Fruit fly (Drosophila melanogaster) whole organism, pupa: ENCODE results near the gene osi.

Experiments used
- CG10348 ChIP-seq: fragments of 200-800 bp; sonication (Bioruptor generic); IDR thresholded peaks from 2 replicates; pipeline ENCODE4 v1.3.6; 2022; ENCODE audit warnings: missing biosample characterization, missing genetic modification characterization
- CG12605 ChIP-seq: fragments of 200-800 bp; sonication (Bioruptor generic); IDR thresholded peaks from 2 replicates; pipeline ENCODE4 v1.3.6; 2022; ENCODE audit warnings: missing biosample characterization, missing genetic modification characterization
- CG13204 ChIP-seq: fragments of 200-800 bp; sonication (Bioruptor generic); optimal IDR thresholded peaks from 2 replicates; lab custom pipeline; 2018; ENCODE audit warnings: missing biosample characterization, mild to moderate bottlenecking, missing genetic modification characterization, moderate library complexity
- CG14655 ChIP-seq: fragments of 200-800 bp; sonication (Bioruptor generic); optimal IDR thresholded peaks from 3 replicates; lab custom pipeline; 2017; ENCODE audit warnings: mild to moderate bottlenecking, missing biosample characterization, missing genetic modification reagents, missing genetic modification characterization
- CG15710 ChIP-seq: fragments of 200-800 bp; sonication (Bioruptor generic); optimal IDR thresholded peaks from 2 replicates; lab custom pipeline; 2018; ENCODE audit warnings: missing biosample characterization, mild to moderate bottlenecking, missing genetic modification characterization, moderate library complexity
- CG17806 ChIP-seq: fragments of 200-800 bp; sonication (Bioruptor generic); optimal IDR thresholded peaks from 2 replicates; lab custom pipeline; 2018; ENCODE audit warnings: missing biosample characterization, mild to moderate bottlenecking, missing genetic modification characterization, moderate library complexity
- CG32121 ChIP-seq: fragments of 200-800 bp; sonication (Bioruptor generic); IDR thresholded peaks from 2 replicates; pipeline ENCODE4 v1.3.6; 2022; ENCODE audit warnings: missing biosample characterization, missing genetic modification characterization
- CG34367 ChIP-seq: fragments of 200-800 bp; sonication (Bioruptor generic); optimal IDR thresholded peaks from 2 replicates; lab custom pipeline; 2018; ENCODE audit warnings: missing biosample characterization, mild to moderate bottlenecking, missing genetic modification characterization
- CG4496 ChIP-seq: fragments of 200-800 bp; sonication (Bioruptor generic); IDR thresholded peaks from 3 replicates; pipeline ENCODE4 v1.3.6; 2022; ENCODE audit warnings: missing biosample characterization, missing genetic modification characterization
- CG8159 ChIP-seq: fragments of 200-800 bp; sonication (Bioruptor generic); optimal IDR thresholded peaks from 3 replicates; lab custom pipeline; 2018; ENCODE audit warnings: missing biosample characterization, mild to moderate bottlenecking, missing genetic modification characterization, moderate library complexity
- CG8301 ChIP-seq: fragments of 200-800 bp; sonication (Bioruptor generic); optimal IDR thresholded peaks from 2 replicates; lab custom pipeline; 2018; ENCODE audit warnings: missing biosample characterization, mild to moderate bottlenecking, missing genetic modification characterization
- CG9948 ChIP-seq: fragments of 200-800 bp; sonication (Bioruptor generic); optimal IDR thresholded peaks from 2 replicates; lab custom pipeline; 2018; ENCODE audit warnings: missing biosample characterization, mild to moderate bottlenecking, missing genetic modification characterization, moderate library complexity
- D1 ChIP-seq: fragments of 200-800 bp; sonication (Bioruptor generic); optimal IDR thresholded peaks from 2 replicates; lab custom pipeline; 2018; ENCODE audit warnings: missing biosample characterization, mild to moderate bottlenecking, missing genetic modification characterization, moderate library complexity
- EcR ChIP-seq: fragments of 200-800 bp; sonication (Bioruptor generic); optimal IDR thresholded peaks from 3 replicates; lab custom pipeline; 2019; ENCODE audit warnings: missing biosample characterization, missing genetic modification characterization, mild to moderate bottlenecking, moderate library complexity, missing genetic modification reagents
- Ets98B ChIP-seq: fragments of 200-800 bp; sonication (Bioruptor generic); IDR thresholded peaks from 2 replicates; pipeline ENCODE4 v1.3.6; 2022; ENCODE audit warnings: missing biosample characterization, missing genetic modification characterization
- Pif1A ChIP-seq: fragments of 200-800 bp; sonication (Bioruptor generic); optimal IDR thresholded peaks from 3 replicates; lab custom pipeline; 2016; ENCODE audit warnings: missing biosample characterization, missing genetic modification characterization
- Pif1B ChIP-seq: fragments of 200-800 bp; sonication (Bioruptor generic); optimal IDR thresholded peaks from 3 replicates; lab custom pipeline; 2016; ENCODE audit warnings: missing biosample characterization, missing genetic modification characterization
- Snoo ChIP-seq: fragments of 200-800 bp; sonication (Bioruptor generic); optimal IDR thresholded peaks from 3 replicates; lab custom pipeline; 2017; ENCODE audit warnings: missing biosample characterization, mild to moderate bottlenecking, missing genetic modification characterization, inconsistent platforms
- fd96Ca ChIP-seq: fragments of 200-800 bp; sonication (Bioruptor generic); IDR thresholded peaks from 3 replicates; pipeline ENCODE4 v1.3.6; 2022; ENCODE audit warnings: missing biosample characterization, missing genetic modification characterization
- gl ChIP-seq: fragments of 200-800 bp; sonication (Bioruptor generic); optimal IDR thresholded peaks from 2 replicates; lab custom pipeline; 2018; ENCODE audit warnings: missing biosample characterization, mild to moderate bottlenecking, missing genetic modification characterization
- rn ChIP-seq: fragments of 200-800 bp; sonication (Bioruptor generic); IDR thresholded peaks from 2 replicates; pipeline ENCODE4 v1.3.6; 2022; ENCODE audit warnings: missing biosample characterization, missing genetic modification characterization

osi gene

dm6 chr2L:16887660-16888573 lies at the start of gene osi, which contains the start of gene tweek:
osi (minus strand) TSS chr2L:16887966.
tweek (plus strand) TSS chr2L:16888490.
- TF ChIP-seq CG14655 (GFP tag; lab: Kevin White, UChicago) (no peak), CG12605 (GFP tag; lab: Robert Waterston, UW) (no peak), CG15710 (tag; lab: Kevin White, UChicago) (peak; percentile 53), gl (tag; lab: Kevin White, UChicago) (no peak), Snoo (tag; lab: Kevin White, UChicago) (no peak), EcR (GFP tag; lab: Kevin White, UChicago) (peak; percentile 35), D1 (no peak), CG4496 (GFP tag; lab: Robert Waterston, UW) (peak; percentile 45; the same call in 2 of the 3 replicates), Pif1B (GFP tag; lab: Kevin White, UChicago) (peak; percentile 27), CG17806 (no peak), Ets98B (GFP tag; lab: Robert Waterston, UW) (peak; percentile 42; the same call in 1 of the 2 replicates), Pif1A (peak; percentile 10), fd96Ca (peak; percentile 33; the same call in 1 of the 3 replicates), CG34367 (tag; lab: Kevin White, UChicago) (peak; percentile 9), CG8159 (tag; lab: Kevin White, UChicago) (peak; percentile 42), CG9948 (no peak), CG10348 (no peak), CG8301 (tag; lab: Kevin White, UChicago) (no peak), rn (GFP tag; lab: Robert Waterston, UW) (no peak), CG13204 (no peak), CG32121 (GFP tag; lab: Robert Waterston, UW) (no peak)

DNA sequence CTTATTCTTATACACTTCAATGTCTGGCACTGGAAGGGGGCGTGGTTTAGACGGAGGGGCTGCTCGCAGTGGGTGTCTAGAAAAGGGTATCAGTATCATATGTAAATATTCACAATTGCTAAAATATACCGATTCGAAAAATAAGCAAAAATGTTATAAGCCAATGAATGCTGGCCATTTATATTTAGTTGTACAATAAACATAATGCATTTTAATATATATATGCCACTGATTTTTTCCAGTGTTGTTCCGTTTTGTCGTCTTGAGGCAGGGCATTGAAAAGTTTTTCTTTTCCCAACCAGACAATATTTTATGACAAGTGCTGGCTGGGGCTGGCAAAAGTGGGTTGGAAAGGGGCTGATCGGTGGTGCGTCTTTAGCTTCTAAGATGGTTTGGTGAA lies 34.1 kb upstream of the osi start:
- TF ChIP-seq gl (tag; lab: Kevin White, UChicago), result no peak
- TF ChIP-seq Ets98B (GFP tag; lab: Robert Waterston, UW), result no peak
- no peak for TF ChIP-seq CG9948
- no peak for TF ChIP-seq CG34367 (tag; lab: Kevin White, UChicago)
- TF ChIP-seq CG8159 (tag; lab: Kevin White, UChicago), result no peak
- TF ChIP-seq EcR (GFP tag; lab: Kevin White, UChicago), result no peak
- no peak for TF ChIP-seq CG8301 (tag; lab: Kevin White, UChicago)
- no peak for TF ChIP-seq CG10348
- TF ChIP-seq Snoo (tag; lab: Kevin White, UChicago), result no peak
- no peak for TF ChIP-seq CG32121 (GFP tag; lab: Robert Waterston, UW)
- no peak for TF ChIP-seq Pif1A
- no peak for TF ChIP-seq CG17806
- TF ChIP-seq fd96Ca, result no peak
- no peak for TF ChIP-seq rn (GFP tag; lab: Robert Waterston, UW)
- TF ChIP-seq D1, result no peak
- TF ChIP-seq CG12605 (GFP tag; lab: Robert Waterston, UW), result no peak
- TF ChIP-seq CG15710 (tag; lab: Kevin White, UChicago), result no peak
- TF ChIP-seq CG14655 (GFP tag; lab: Kevin White, UChicago), result no peak
- no peak for TF ChIP-seq CG13204

dm6 chr2L:16910177-16910576 lies 22.4 kb upstream of the osi start, which contains the start of gene ApepP:
ApepP (minus strand) TSS chr2L:16910418.
- no peak for TF ChIP-seq CG4496 (GFP tag; lab: Robert Waterston, UW)
- TF ChIP-seq CG10348, result no peak
- no peak for TF ChIP-seq Snoo (tag; lab: Kevin White, UChicago)
- TF ChIP-seq CG9948, result no peak
- no peak for TF ChIP-seq gl (tag; lab: Kevin White, UChicago)
- no peak for TF ChIP-seq fd96Ca
- no peak for TF ChIP-seq CG15710 (tag; lab: Kevin White, UChicago)

- TF ChIP-seq CG13204, result no peak
- no peak for TF ChIP-seq CG4496 (GFP tag; lab: Robert Waterston, UW)
- TF ChIP-seq EcR (GFP tag; lab: Kevin White, UChicago), result peak; percentile 90
These were observed 21.5 kb upstream of the osi start for dm6 chr2L:16909290-16909689.

dm6 chr2L:16902003-16902402 lies 14.2 kb upstream of the osi start, which contains the start of gene CG12288:
CG12288 (minus strand) TSS chr2L:16902218.
- TF ChIP-seq CG10348 (no peak), CG12605 (GFP tag; lab: Robert Waterston, UW) (no peak), CG14655 (GFP tag; lab: Kevin White, UChicago) (no peak), CG4496 (GFP tag; lab: Robert Waterston, UW) (no peak)

DNA sequence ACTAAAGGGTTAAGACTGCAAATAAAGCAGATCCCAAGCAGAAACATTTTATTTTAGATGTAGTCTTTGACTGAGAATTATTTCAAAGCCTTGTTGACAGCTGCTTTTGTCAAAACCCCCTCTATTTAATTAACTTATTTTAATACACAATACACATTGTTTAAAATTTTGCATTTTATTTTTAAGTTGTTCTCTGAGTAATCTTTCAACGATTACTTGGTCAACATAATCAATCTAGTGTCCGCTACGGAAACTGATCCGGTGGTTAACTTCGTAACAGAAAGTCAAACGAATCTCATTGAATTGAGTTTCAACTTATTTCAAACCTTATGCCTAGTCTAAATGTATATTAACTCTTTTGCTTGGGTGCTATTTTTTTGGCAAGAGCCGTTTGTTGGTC lies 12.6 kb upstream of the osi start, which contains the start of gene CG31805:
Gene CG31805, minus strand, starts transcription at position 101 of the 400 bp plus-strand sequence.
- TF ChIP-seq CG32121 (GFP tag; lab: Robert Waterston, UW) (no peak), rn (GFP tag; lab: Robert Waterston, UW) (no peak), CG14655 (GFP tag; lab: Kevin White, UChicago) (no peak), CG8159 (tag; lab: Kevin White, UChicago) (no peak), CG12605 (GFP tag; lab: Robert Waterston, UW) (no peak), CG8301 (tag; lab: Kevin White, UChicago) (no peak), EcR (GFP tag; lab: Kevin White, UChicago) (no peak), Pif1A (no peak), CG34367 (tag; lab: Kevin White, UChicago) (no peak), CG9948 (no peak), D1 (no peak), Ets98B (GFP tag; lab: Robert Waterston, UW) (no peak), Snoo (tag; lab: Kevin White, UChicago) (no peak), CG10348 (no peak), CG15710 (tag; lab: Kevin White, UChicago) (no peak), fd96Ca (no peak)
- TF ChIP-seq, all 21 proteins: peak for 0
